Worm (Caenorhabditis elegans) whole organism, L3 larva: ENCODE results near the gene hpr-9.

ENCODE experiments used
- eor-1 ChIP-seq, 2 experiments: fragments of 150-350 bp; optimal IDR thresholded peaks; 2 replicates each; lab custom pipeline; 2014 to 2018; ENCODE audit warnings: missing biosample characterization in 2 of 2, missing genetic modification characterization in 2 of 2
- lin-15B ChIP-seq: fragments of 150-350 bp; optimal IDR thresholded peaks from 2 replicates; lab custom pipeline; 2014; ENCODE audit warnings: missing biosample characterization, missing genetic modification characterization
- nhr-67 ChIP-seq: fragments of 150-350 bp; optimal IDR thresholded peaks from 2 replicates; lab custom pipeline; 2014; ENCODE audit warnings: missing biosample characterization, missing genetic modification characterization

DNA sequence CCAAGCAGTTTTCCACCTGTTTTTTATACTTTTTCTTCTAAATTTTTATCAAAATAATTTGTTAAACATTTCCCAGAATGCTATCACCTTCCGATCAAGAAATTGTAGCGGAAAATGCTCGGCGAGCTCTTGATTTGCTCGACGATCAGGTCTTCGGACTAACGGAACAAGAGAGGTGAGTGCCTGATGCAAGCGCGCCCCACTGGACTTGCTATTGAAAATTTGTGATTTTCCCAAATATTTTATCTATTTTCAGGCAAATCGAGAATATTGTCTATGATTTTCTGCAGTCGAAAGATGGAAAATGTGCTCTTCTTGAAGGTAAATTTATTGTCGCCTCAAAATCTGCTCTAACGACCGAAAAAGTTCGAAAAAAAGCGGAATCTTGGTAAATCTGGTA is 24.7 kb downstream of the hpr-9 start, which contains the start of gene orc-4:
- TF ChIP-seq lin-15B (tag; lab: Kevin White, UChicago) (peak; percentile 34), eor-1 (tag; optimal IDR thresholded peaks at IDR 0.05; lab: Kevin White, UChicago) (no peak), nhr-67 (tag; lab: Kevin White, UChicago) (no peak)
